Fruit fly (Drosophila melanogaster) whole organism, embryonic: ENCODE data around the gene hydra.

Experiments
- Abd-B ChIP-seq: fragments of 200-800 bp; sonication (Bioruptor generic); optimal IDR thresholded peaks from 2 replicates; lab custom pipeline; 2018; ENCODE audit warnings: missing biosample characterization, mild to moderate bottlenecking, missing genetic modification characterization, moderate library complexity
- Adf1 ChIP-seq: fragments of 200-800 bp; sonication (Bioruptor generic); IDR thresholded peaks from 2 replicates; pipeline ENCODE4 v1.3.6; 2022; ENCODE audit warnings: missing biosample characterization, missing genetic modification characterization
- Atf3 ChIP-seq: fragments of 200-800 bp; sonication (Bioruptor generic); optimal IDR thresholded peaks from 3 replicates; lab custom pipeline; 2016; ENCODE audit warnings: missing biosample characterization, missing genetic modification characterization
- BtbVII ChIP-seq: fragments of 200-800 bp; sonication (Bioruptor generic); optimal IDR thresholded peaks from 3 replicates; lab custom pipeline; 2017; ENCODE audit warnings: missing biosample characterization, mild to moderate bottlenecking, missing genetic modification characterization
- CG10147 ChIP-seq: fragments of 200-800 bp; sonication (Bioruptor generic); optimal IDR thresholded peaks from 2 replicates; lab custom pipeline; 2019; ENCODE audit warnings: missing biosample characterization, mild to moderate bottlenecking, missing genetic modification characterization, moderate library complexity
- CG10274 ChIP-seq: fragments of 200-800 bp; sonication (Bioruptor generic); optimal IDR thresholded peaks from 3 replicates; lab custom pipeline; 2017; ENCODE audit warnings: missing biosample characterization, mild to moderate bottlenecking, missing genetic modification characterization
- CG10462 ChIP-seq: fragments of 200-800 bp; sonication (Bioruptor generic); optimal IDR thresholded peaks from 2 replicates; lab custom pipeline; 2016; ENCODE audit warnings: missing biosample characterization, missing genetic modification characterization
- CG11504 ChIP-seq: fragments of 200-800 bp; sonication (Bioruptor generic); optimal IDR thresholded peaks from 3 replicates; lab custom pipeline; 2019; ENCODE audit warnings: missing biosample characterization, mild to moderate bottlenecking, missing genetic modification characterization, moderate library complexity
- CG11723 ChIP-seq: fragments of 200-800 bp; sonication (Bioruptor generic); optimal IDR thresholded peaks from 2 replicates; lab custom pipeline; 2017; ENCODE audit warnings: missing biosample characterization, mild to moderate bottlenecking, missing genetic modification characterization
- CG12155 ChIP-seq: fragments of 200-800 bp; sonication (Bioruptor generic); optimal IDR thresholded peaks from 3 replicates; lab custom pipeline; 2016; ENCODE audit warnings: missing biosample characterization, missing genetic modification characterization
- CG1233 ChIP-seq: fragments of 200-800 bp; sonication (Bioruptor generic); optimal IDR thresholded peaks from 4 replicates; lab custom pipeline; 2018; ENCODE audit warnings: missing biosample characterization, mild to moderate bottlenecking, missing genetic modification characterization
- CG15269 ChIP-seq: fragments of 200-800 bp; sonication (Bioruptor generic); optimal IDR thresholded peaks from 2 replicates; lab custom pipeline; 2018; ENCODE audit warnings: missing biosample characterization, mild to moderate bottlenecking, missing genetic modification characterization, moderate library complexity
- CG16815 ChIP-seq: fragments of 200-800 bp; sonication (Bioruptor generic); optimal IDR thresholded peaks from 3 replicates; lab custom pipeline; 2017; ENCODE audit warnings: missing biosample characterization, mild to moderate bottlenecking, missing genetic modification characterization
- CG18262 ChIP-seq: fragments of 200-800 bp; optimal IDR thresholded peaks from 3 replicates; lab custom pipeline; 2019; ENCODE audit warnings: missing biosample characterization, mild to moderate bottlenecking, missing genetic modification characterization, moderate library complexity
- CG1832 ChIP-seq: fragments of 200-800 bp; sonication (Bioruptor generic); optimal IDR thresholded peaks from 2 replicates; lab custom pipeline; 2017; ENCODE audit warnings: missing biosample characterization, mild to moderate bottlenecking, missing genetic modification characterization, inconsistent platforms
- CG18599 ChIP-seq: fragments of 200-800 bp; sonication (Bioruptor generic); optimal IDR thresholded peaks from 3 replicates; lab custom pipeline; 2017; ENCODE audit warnings: missing biosample characterization, missing genetic modification characterization, mild to moderate bottlenecking, moderate library complexity, missing genetic modification reagents
- CG18619 ChIP-seq: fragments of 200-800 bp; sonication (Bioruptor generic); optimal IDR thresholded peaks from 3 replicates; lab custom pipeline; 2017; ENCODE audit warnings: missing biosample characterization, mild to moderate bottlenecking, missing genetic modification characterization
- CG31441 ChIP-seq: fragments of 200-800 bp; sonication (Bioruptor generic); IDR thresholded peaks from 2 replicates; pipeline ENCODE4 v1.3.6; 2022; ENCODE audit warnings: missing biosample characterization, missing genetic modification characterization
- CG3281 ChIP-seq: fragments of 200-800 bp; sonication (Bioruptor generic); optimal IDR thresholded peaks from 3 replicates; lab custom pipeline; 2017; ENCODE audit warnings: missing biosample characterization, mild to moderate bottlenecking, missing genetic modification characterization
- CG34376 ChIP-seq: fragments of 200-800 bp; sonication (Bioruptor generic); optimal IDR thresholded peaks from 2 replicates; lab custom pipeline; 2018; ENCODE audit warnings: missing biosample characterization, mild to moderate bottlenecking, missing genetic modification characterization
- CG3847 ChIP-seq: fragments of 200-800 bp; sonication (Bioruptor generic); IDR thresholded peaks from 2 replicates; pipeline ENCODE4 v1.3.6; 2022; ENCODE audit warnings: missing biosample characterization, missing genetic modification characterization
- CG4617 ChIP-seq: fragments of 200-800 bp; sonication (Bioruptor generic); optimal IDR thresholded peaks from 3 replicates; lab custom pipeline; 2016; ENCODE audit warnings: missing biosample characterization, missing genetic modification characterization, borderline replicate concordance
- CG4854 ChIP-seq: fragments of 200-800 bp; sonication (Bioruptor generic); optimal IDR thresholded peaks from 2 replicates; lab custom pipeline; 2016; ENCODE audit warnings: missing biosample characterization, missing genetic modification characterization, inconsistent platforms
- CG7357 ChIP-seq: fragments of 200-800 bp; sonication (Bioruptor generic); IDR thresholded peaks from 3 replicates; pipeline ENCODE4 v1.3.6; 2022; ENCODE audit warnings: missing biosample characterization, missing genetic modification characterization
- CG9437 ChIP-seq: fragments of 200-800 bp; sonication (Bioruptor generic); optimal IDR thresholded peaks from 2 replicates; lab custom pipeline; 2018; ENCODE audit warnings: missing biosample characterization, mild to moderate bottlenecking, missing genetic modification characterization
- CG9932 ChIP-seq: fragments of 200-800 bp; sonication (Bioruptor generic); IDR thresholded peaks from 2 replicates; pipeline ENCODE4 v1.3.6; 2022; ENCODE audit warnings: missing biosample characterization, missing genetic modification characterization
- CoRest ChIP-seq: fragments of 200-800 bp; sonication (Bioruptor generic); optimal IDR thresholded peaks from 3 replicates; lab custom pipeline; 2018; ENCODE audit warnings: missing biosample characterization, mild to moderate bottlenecking, missing genetic modification characterization, moderate library complexity
- D19B ChIP-seq: fragments of 200-800 bp; sonication (Bioruptor generic); optimal IDR thresholded peaks from 2 replicates; lab custom pipeline; 2017; ENCODE audit warnings: missing biosample characterization, mild to moderate bottlenecking, missing genetic modification characterization
- Dfd ChIP-seq, 2 experiments: fragments of >200 bp; optimal IDR thresholded peaks; 2 replicates each; lab custom pipeline; 2017; ENCODE audit warnings: missing biosample characterization in 2 of 2, missing genetic modification characterization in 2 of 2
- Dip2 ChIP-seq: fragments of 200-800 bp; sonication (Bioruptor generic); IDR thresholded peaks from 2 replicates; pipeline ENCODE4 v1.3.6; 2022; ENCODE audit warnings: missing biosample characterization, missing genetic modification characterization
- Ets65A ChIP-seq: fragments of 200-800 bp; sonication (Bioruptor generic); peaks from one replicate; lab custom pipeline; 2016; ENCODE audit warnings: missing biosample characterization, missing genetic modification characterization
- Hmx ChIP-seq: fragments of 200-800 bp; sonication (Bioruptor generic); optimal IDR thresholded peaks from 2 replicates; lab custom pipeline; 2016; ENCODE audit warnings: missing biosample characterization, missing genetic modification characterization
- NC2α ChIP-seq: fragments of 200-800 bp; sonication (Bioruptor generic); optimal IDR thresholded peaks from 2 replicates; lab custom pipeline; 2016; ENCODE audit warnings: missing biosample characterization, missing genetic modification characterization
- Nf-YB ChIP-seq: fragments of 200-800 bp; sonication (Bioruptor generic); optimal IDR thresholded peaks from 3 replicates; lab custom pipeline; 2019; ENCODE audit warnings: missing biosample characterization, mild to moderate bottlenecking, missing genetic modification characterization, moderate library complexity
- Ptx1 ChIP-seq: fragments of 200-800 bp; sonication (Bioruptor generic); IDR thresholded peaks from 2 replicates; pipeline ENCODE4 v1.3.6; 2022; ENCODE audit warnings: missing biosample characterization, missing genetic modification characterization
- al ChIP-seq: fragments of 200-800 bp; sonication (Bioruptor generic); IDR thresholded peaks from 2 replicates; pipeline ENCODE4 v1.3.6; 2022; ENCODE audit warnings: missing biosample characterization, missing genetic modification characterization
- amos ChIP-seq: fragments of 200-800 bp; sonication (Bioruptor generic); IDR thresholded peaks from 2 replicates; pipeline ENCODE4 v1.3.6; 2022; ENCODE audit warnings: missing biosample characterization, missing genetic modification characterization; ENCODE audit not compliant: partially characterized antibody
- bsh ChIP-seq, 2 experiments: fragments of 200-800 bp; sonication (Bioruptor generic); optimal IDR thresholded peaks; 2 replicates each; lab custom pipeline; 2017 to 2018; ENCODE audit warnings: mild to moderate bottlenecking in 2 of 2, missing biosample characterization in 2 of 2, missing genetic modification characterization in 2 of 2, moderate library complexity in 1 of 2
- cwo ChIP-seq: fragments of 200-800 bp; sonication (Bioruptor generic); optimal IDR thresholded peaks from 3 replicates; lab custom pipeline; 2017; ENCODE audit warnings: missing biosample characterization, missing genetic modification characterization, mild to moderate bottlenecking, moderate library complexity, missing genetic modification reagents
- danr ChIP-seq: fragments of 200-800 bp; sonication (Bioruptor generic); IDR thresholded peaks from 2 replicates; pipeline ENCODE4 v1.3.6; 2022; ENCODE audit warnings: missing biosample characterization, missing genetic modification characterization
- gsb-n ChIP-seq: fragments of 200-800 bp; sonication (Bioruptor generic); optimal IDR thresholded peaks from 3 replicates; lab custom pipeline; 2018; ENCODE audit warnings: missing biosample characterization, mild to moderate bottlenecking, missing genetic modification characterization
- kay ChIP-seq: fragments of 200-800 bp; sonication (Bioruptor generic); optimal IDR thresholded peaks from 2 replicates; lab custom pipeline; 2016; ENCODE audit warnings: missing biosample characterization, missing genetic modification characterization
- lab ChIP-seq: fragments of 200-800 bp; sonication (Bioruptor generic); optimal IDR thresholded peaks from 3 replicates; lab custom pipeline; 2017; ENCODE audit warnings: missing biosample characterization, missing genetic modification characterization, mild to moderate bottlenecking, moderate library complexity, missing genetic modification reagents
- nmo ChIP-seq: fragments of 200-800 bp; sonication (Bioruptor generic); optimal IDR thresholded peaks from 2 replicates; lab custom pipeline; 2018; ENCODE audit warnings: missing biosample characterization, mild to moderate bottlenecking, missing genetic modification characterization, moderate library complexity
- org-1 ChIP-seq: fragments of 200-800 bp; sonication (Bioruptor generic); optimal IDR thresholded peaks from 2 replicates; lab custom pipeline; 2017; ENCODE audit warnings: missing biosample characterization, missing genetic modification characterization
- sens ChIP-seq: fragments of 200-800 bp; sonication (Bioruptor generic); peaks from one replicate; lab custom pipeline; 2016; ENCODE audit warnings: missing biosample characterization, missing genetic modification characterization
- slbo ChIP-seq: fragments of 200-800 bp; sonication (Bioruptor generic); IDR thresholded peaks from 2 replicates; pipeline ENCODE4 v1.3.6; 2022; ENCODE audit warnings: missing biosample characterization, missing genetic modification characterization
- sug ChIP-seq: fragments of 200-800 bp; optimal IDR thresholded peaks from 2 replicates; lab custom pipeline; 2019; ENCODE audit warnings: missing biosample characterization, mild to moderate bottlenecking, missing genetic modification characterization, moderate library complexity
- zf30C ChIP-seq: fragments of 200-800 bp; sonication (Bioruptor generic); optimal IDR thresholded peaks from 3 replicates; lab custom pipeline; 2018; ENCODE audit warnings: missing biosample characterization, mild to moderate bottlenecking, missing genetic modification characterization

The hydra gene

DNA sequence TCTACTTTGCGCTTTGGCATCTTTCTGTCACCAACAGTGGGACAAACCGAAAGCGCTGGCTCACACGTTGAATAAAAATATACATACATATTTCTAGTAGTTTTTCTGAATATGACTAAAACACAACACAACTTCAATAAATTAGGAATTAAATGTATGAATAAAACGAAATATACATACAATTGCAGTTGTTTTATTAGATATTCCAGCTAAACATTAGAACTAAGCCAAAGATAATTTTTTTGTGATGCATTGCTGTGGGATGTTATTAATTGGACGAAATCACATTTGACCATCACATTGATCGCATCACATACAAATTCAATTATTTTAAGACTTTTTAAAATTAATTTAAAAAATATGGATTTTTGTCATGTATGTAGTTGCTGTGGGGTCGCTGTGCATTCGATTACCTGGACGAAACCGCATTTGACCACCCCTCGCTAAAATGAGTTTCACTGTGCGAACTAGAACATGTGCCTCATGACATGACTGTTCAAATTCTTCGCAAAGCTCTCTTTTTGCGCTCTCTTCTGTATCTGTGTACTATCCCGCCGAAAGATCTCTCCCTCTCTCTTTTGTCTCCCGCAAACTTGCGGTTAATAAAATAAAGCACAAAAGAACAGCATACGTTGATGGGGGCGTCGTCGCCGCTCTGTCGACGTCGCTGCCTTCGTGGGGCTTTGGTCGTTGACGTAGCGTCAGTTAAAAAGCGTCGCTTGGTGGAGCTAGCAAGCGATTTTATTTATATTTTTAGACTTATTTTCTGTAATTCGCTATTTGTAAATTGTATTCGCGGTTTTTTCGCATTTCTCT, 20.1 kb downstream of the hydra start, which contains the start of gene Cyp6v1 (continued):
- TF ChIP-seq CG12155 (GFP tag; lab: Kevin White, UChicago) (peak; percentile 21), Dip2 (no peak), sug (peak; percentile 56), CG9932 (peak; percentile 45), CG15269 (peak; percentile 54), sens (peak; percentile 68), CoRest (peak; percentile 63), D19B (GFP tag; lab: Kevin White, UChicago) (peak; percentile 54), gsb-n (tag; lab: Kevin White, UChicago) (no peak), danr (GFP tag; lab: Robert Waterston, UW) (no peak), CG34376 (peak; percentile 0), CG11723 (GFP tag; lab: Kevin White, UChicago) (peak; percentile 20), CG9437 (GFP tag; lab: Kevin White, UChicago) (peak; percentile 36), CG3281 (GFP tag; lab: Kevin White, UChicago) (peak; percentile 74), CG11504 (tag; lab: Kevin White, UChicago) (peak; percentile 60), slbo (peak; percentile 44), CG18599 (GFP tag; lab: Kevin White, UChicago) (peak; percentile 45), amos (GFP tag; lab: Robert Waterston, UW) (no peak), Abd-B (GFP tag; lab: Kevin White, UChicago) (peak; percentile 49), Hmx (GFP tag; lab: Kevin White, UChicago) (peak; percentile 45), CG16815 (peak; percentile 34), Nf-YB (GFP tag; lab: Kevin White, UChicago) (peak; percentile 6), nmo (GFP tag; lab: Kevin White, UChicago) (peak; percentile 53), CG4617 (GFP tag; lab: Kevin White, UChicago) (no peak), CG3847 (GFP tag; lab: Robert Waterston, UW) (peak; percentile 46; the same call in 1 of the 2 replicates), Dfd (GFP tag; optimal IDR thresholded peaks at IDR 0.05; lab: Kevin White, UChicago) (no peak), bsh (GFP tag; optimal IDR thresholded peaks at IDR 0.05; lab: Kevin White, UChicago) (peak in 1 of 2 experiments; percentile 51), Ets65A (GFP tag; lab: Kevin White, UChicago) (peak; percentile 38), kay (peak; percentile 3), Adf1 (peak; percentile 91), CG10274 (GFP tag; lab: Kevin White, UChicago) (no peak), CG1233 (GFP tag; lab: Kevin White, UChicago) (peak; percentile 6), CG18262 (tag; lab: Kevin White, UChicago) (peak; percentile 39), CG10462 (GFP tag; lab: Kevin White, UChicago) (no peak), zf30C (no peak), Atf3 (GFP tag; lab: Kevin White, UChicago) (no peak), CG1832 (GFP tag; lab: Kevin White, UChicago) (no peak), NC2α (GFP tag; lab: Kevin White, UChicago) (no peak), CG7357 (GFP tag; lab: Robert Waterston, UW) (peak; percentile 53; the same call in 1 of the 3 replicates), CG31441 (GFP tag; lab: Robert Waterston, UW) (peak; percentile 55; the same call in 1 of the 2 replicates), CG10147 (peak; percentile 44), org-1 (peak; percentile 18), al (peak; percentile 27; the same call in 1 of the 2 replicates), BtbVII (GFP tag; lab: Kevin White, UChicago) (no peak), cwo (GFP tag; lab: Kevin White, UChicago) (peak; percentile 58), CG4854 (GFP tag; lab: Kevin White, UChicago) (no peak), Ptx1 (GFP tag; lab: Robert Waterston, UW) (peak; percentile 51), lab (peak; percentile 25), CG18619 (GFP tag; lab: Kevin White, UChicago) (peak; percentile 70)
